Worm (Caenorhabditis elegans) whole organism, L4 larva: ENCODE data around the gene sng-1.

Source experiments
- F44E2.7 ChIP-seq: fragments of 200-800 bp; sonication (Bioruptor generic); IDR thresholded peaks from 2 replicates; pipeline ENCODE4 v2.1.2; 2022; ENCODE audit warnings: missing genetic modification characterization, missing compliant biosample characterization
- T20F7.1 ChIP-seq: fragments of 200-800 bp; sonication (Bioruptor generic); optimal IDR thresholded peaks from 2 replicates; lab custom pipeline; 2018; ENCODE audit warnings: mild to moderate bottlenecking, missing genetic modification characterization, missing compliant biosample characterization
- Y105C5A.15 ChIP-seq: fragments of 200-800 bp; sonication (Bioruptor generic); IDR thresholded peaks from 2 replicates; pipeline ENCODE4 v1.3.6; 2022; ENCODE audit warnings: missing genetic modification characterization, missing compliant biosample characterization
- Y5F2A.4 ChIP-seq: fragments of 200-800 bp; sonication (Bioruptor generic); optimal IDR thresholded peaks from 2 replicates; lab custom pipeline; 2018; ENCODE audit warnings: mild to moderate bottlenecking, missing genetic modification characterization, missing compliant biosample characterization
- aly-2 ChIP-seq: sonication (generic microtip); optimal IDR thresholded peaks from 2 replicates; lab custom pipeline; 2018; ENCODE audit warnings: missing biosample characterization, missing genetic modification characterization
- ceh-32 ChIP-seq: sonication (generic microtip); optimal IDR thresholded peaks from 2 replicates; lab custom pipeline; 2016; ENCODE audit warnings: mild to moderate bottlenecking, missing genetic modification characterization, missing compliant biosample characterization; ENCODE audit not compliant: poor library complexity
- ceh-44 ChIP-seq: fragments of 200-800 bp; sonication (Bioruptor generic); IDR thresholded peaks from 2 replicates; pipeline ENCODE4 v1.3.6; 2022; ENCODE audit warnings: missing genetic modification reagents, missing genetic modification characterization, missing compliant biosample characterization
- ceh-62 ChIP-seq: sonication (generic microtip); optimal IDR thresholded peaks from 2 replicates; lab custom pipeline; 2017; ENCODE audit warnings: missing biosample characterization, missing genetic modification characterization
- ceh-82 ChIP-seq: sonication (generic microtip); optimal IDR thresholded peaks from 2 replicates; lab custom pipeline; 2017; ENCODE audit warnings: missing biosample characterization, missing genetic modification characterization
- cey-2 ChIP-seq: sonication (generic microtip); optimal IDR thresholded peaks from 3 replicates; lab custom pipeline; 2017; ENCODE audit warnings: missing genetic modification characterization, mild to moderate bottlenecking, missing compliant biosample characterization, antibody characterized with exemption, borderline replicate concordance; ENCODE audit not compliant: insufficient read depth
- daf-16 ChIP-seq, 3 experiments: sonication (generic microtip); optimal IDR thresholded peaks; 2 replicates each; lab custom pipeline; 2016 to 2017; ENCODE audit warnings: missing genetic modification characterization in 3 of 3, missing genetic modification reagents in 3 of 3, mild to moderate bottlenecking in 2 of 3, missing compliant biosample characterization in 2 of 3, missing biosample characterization in 1 of 3, moderate library complexity in 1 of 3
- daf-19 ChIP-seq: fragments of 200-800 bp; sonication (Bioruptor generic); conservative IDR thresholded peaks from 2 replicates; pipeline ENCODE4 v1.3.6; 2022; ENCODE audit warnings: missing genetic modification characterization, missing compliant biosample characterization
- daf-8 ChIP-seq: fragments of 200-800 bp; sonication (Bioruptor generic); IDR thresholded peaks from 2 replicates; pipeline ENCODE4 v1.3.6; 2022; ENCODE audit warnings: missing genetic modification characterization, missing compliant biosample characterization
- dmd-6 ChIP-seq: fragments of 200-800 bp; sonication (Bioruptor generic); IDR thresholded peaks from 2 replicates; pipeline ENCODE4 v1.3.6; 2022; ENCODE audit warnings: missing genetic modification reagents, missing genetic modification characterization, missing compliant biosample characterization
- dve-1 ChIP-seq: sonication (generic microtip); optimal IDR thresholded peaks from 2 replicates; lab custom pipeline; 2017; ENCODE audit warnings: antibody characterized with exemption, mild to moderate bottlenecking, missing genetic modification characterization, missing compliant biosample characterization; ENCODE audit not compliant: insufficient read depth
- hlh-11 ChIP-seq: fragments of 200-800 bp; sonication (Bioruptor generic); optimal IDR thresholded peaks from 2 replicates; lab custom pipeline; 2018; ENCODE audit warnings: mild to moderate bottlenecking, missing genetic modification characterization, missing compliant biosample characterization
- hmg-1.1 ChIP-seq: fragments of 200-800 bp; sonication (Bioruptor generic); IDR thresholded peaks from 2 replicates; pipeline ENCODE4 v1.3.6; 2022; ENCODE audit warnings: missing genetic modification reagents, missing genetic modification characterization, missing compliant biosample characterization
- jun-1 ChIP-seq: fragments of 150-350 bp; optimal IDR thresholded peaks from 2 replicates; lab custom pipeline; 2014; ENCODE audit warnings: missing biosample characterization, missing genetic modification reagents, missing genetic modification characterization
- lin-15B ChIP-seq: fragments of 150-350 bp; sonication (generic microtip); optimal IDR thresholded peaks from 3 replicates; lab custom pipeline; 2014; ENCODE audit warnings: missing biosample characterization, missing genetic modification characterization
- lin-38 ChIP-seq: fragments of 200-800 bp; sonication (Bioruptor generic); IDR thresholded peaks from 2 replicates; pipeline ENCODE4 v1.3.6; 2022; ENCODE audit warnings: missing genetic modification reagents, missing genetic modification characterization, missing compliant biosample characterization
- lsy-2 ChIP-seq, 2 experiments: fragments of 150-350 bp in 1 of 2; sonication (generic microtip) in 1 of 2; optimal IDR thresholded peaks; 2 replicates each; lab custom pipeline; 2014 to 2017; ENCODE audit warnings: missing biosample characterization in 2 of 2, missing genetic modification characterization in 2 of 2
- madf-5 ChIP-seq, 2 experiments: fragments of 200-800 bp; sonication (Bioruptor generic); IDR thresholded peaks; 2 replicates each; pipeline ENCODE4 v1.3.6; 2022; ENCODE audit warnings: missing compliant biosample characterization in 2 of 2, missing genetic modification characterization in 2 of 2
- mxl-2 ChIP-seq: fragments of 200-800 bp; sonication (Bioruptor generic); conservative IDR thresholded peaks from 2 replicates; pipeline ENCODE4 v1.3.6; 2022; ENCODE audit warnings: missing genetic modification reagents, missing genetic modification characterization, missing compliant biosample characterization
- nhr-10 ChIP-seq: fragments of 150-350 bp; optimal IDR thresholded peaks from 2 replicates; lab custom pipeline; 2014; ENCODE audit warnings: missing biosample characterization, missing genetic modification characterization
- nhr-102 ChIP-seq: sonication (generic microtip); optimal IDR thresholded peaks from 2 replicates; lab custom pipeline; 2016; ENCODE audit warnings: mild to moderate bottlenecking, missing genetic modification characterization, moderate library complexity, missing compliant biosample characterization
- nhr-11 ChIP-seq: fragments of 150-350 bp; optimal IDR thresholded peaks from 2 replicates; lab custom pipeline; 2014; ENCODE audit warnings: missing biosample characterization, missing genetic modification characterization
- nhr-28 ChIP-seq: fragments of 150-350 bp; optimal IDR thresholded peaks from 2 replicates; lab custom pipeline; 2014; ENCODE audit warnings: missing biosample characterization, missing genetic modification characterization
- nhr-42 ChIP-seq: fragments of 200-800 bp; sonication (Bioruptor generic); IDR thresholded peaks from 2 replicates; pipeline ENCODE4 v1.3.6; 2022; ENCODE audit warnings: missing genetic modification characterization, missing compliant biosample characterization
- nhr-6 ChIP-seq: fragments of 150-350 bp; optimal IDR thresholded peaks from 2 replicates; lab custom pipeline; 2014; ENCODE audit warnings: missing biosample characterization, missing genetic modification characterization
- php-3 ChIP-seq: fragments of 200-800 bp; sonication (Bioruptor generic); IDR thresholded peaks from 2 replicates; pipeline ENCODE4 v1.3.6; 2022; ENCODE audit warnings: missing genetic modification reagents, missing genetic modification characterization, missing compliant biosample characterization
- pqm-1 ChIP-seq: sonication (generic microtip); optimal IDR thresholded peaks from 2 replicates; lab custom pipeline; 2017; ENCODE audit warnings: missing biosample characterization, missing genetic modification characterization
- set-16 ChIP-seq: fragments of 200-800 bp; sonication (Bioruptor generic); IDR thresholded peaks from 2 replicates; pipeline ENCODE4 v1.3.6; 2022; ENCODE audit warnings: missing genetic modification reagents, missing genetic modification characterization, missing compliant biosample characterization
- snpc-1.2 ChIP-seq: fragments of 200-800 bp; sonication (Bioruptor generic); IDR thresholded peaks from 2 replicates; pipeline ENCODE4 v1.3.6; 2022; ENCODE audit warnings: missing genetic modification reagents, missing genetic modification characterization, missing compliant biosample characterization
- tra-1 ChIP-seq: fragments of 200-800 bp; sonication (Bioruptor generic); IDR thresholded peaks from 2 replicates; pipeline ENCODE4 v1.3.6; 2022; ENCODE audit warnings: missing genetic modification reagents, missing genetic modification characterization, missing compliant biosample characterization
- unc-39 ChIP-seq: sonication (generic microtip); optimal IDR thresholded peaks from 2 replicates; lab custom pipeline; 2017; ENCODE audit warnings: missing biosample characterization, missing genetic modification characterization
- unc-62 ChIP-seq, 3 experiments: fragments of 150-350 bp in 1 of 3; sonication (generic microtip); optimal IDR thresholded peaks in 2 of 3; peaks in 1 of 3; 1 replicate in 1 of 3; 2 replicates in 2 of 3; lab custom pipeline; 2014 to 2017; ENCODE audit warnings: missing biosample characterization in 3 of 3, missing genetic modification characterization in 3 of 3, missing genetic modification reagents in 3 of 3, missing genotype in 1 of 3
- zfp-3 ChIP-seq: fragments of 200-800 bp; sonication (Bioruptor generic); conservative IDR thresholded peaks from 2 replicates; pipeline ENCODE4 v1.3.6; 2022; ENCODE audit warnings: missing genetic modification reagents, missing genetic modification characterization, missing compliant biosample characterization
- zip-11 ChIP-seq: fragments of 200-800 bp; sonication (Bioruptor generic); IDR thresholded peaks from 2 replicates; pipeline ENCODE4 v1.3.6; 2022; ENCODE audit warnings: missing genetic modification characterization, missing compliant biosample characterization
- ztf-11 ChIP-seq: fragments of 150-350 bp; optimal IDR thresholded peaks from 2 replicates; lab custom pipeline; 2014; ENCODE audit warnings: missing biosample characterization, missing genetic modification characterization

Gene sng-1

ce11 chrX:7298652-7299051 lies 28.7 kb upstream of the sng-1 start, which contains the start of gene K03A1.4:
Gene K03A1.4 (minus strand): TSS chrX:7298752.
- TF ChIP-seq ceh-82 (tag; lab: Kevin White, UChicago) = no peak
- no peak for TF ChIP-seq ceh-62
- TF ChIP-seq Y5F2A.4 (GFP tag; lab: Kevin White, UChicago) = no peak
- TF ChIP-seq set-16 (GFP tag; lab: Robert Waterston, UW) = no peak
- TF ChIP-seq unc-62 (GFP tag; optimal IDR thresholded peaks at IDR 0.05 in 1 of 2; lab: Kevin White, UChicago) = peak in 1 of 2 experiments; percentile 53
- no peak for TF ChIP-seq unc-62 (tag; optimal IDR thresholded peaks at IDR 0.05; lab: Kevin White, UChicago)

ce11 chrX:7303115-7303514 lies 24.3 kb upstream of the sng-1 start:
- TF ChIP-seq Y105C5A.15 (GFP tag; lab: Robert Waterston, UW) (no peak), aly-2 (tag; lab: Kevin White, UChicago) (no peak), snpc-1.2 (GFP tag; lab: Robert Waterston, UW) (no peak), daf-8 (GFP tag; lab: Robert Waterston, UW) (no peak), pqm-1 (tag; lab: Kevin White, UChicago) (peak; percentile 48), lin-15B (tag; lab: Kevin White, UChicago) (no peak), ceh-32 (tag; lab: Kevin White, UChicago) (no peak), php-3 (GFP tag; lab: Robert Waterston, UW) (peak; percentile 47; the same call in 1 of the 2 replicates), daf-16 (GFP tag; optimal IDR thresholded peaks at IDR 0.05; lab: Kevin White, UChicago) (no peak), daf-16 (tag; optimal IDR thresholded peaks at IDR 0.05; lab: Kevin White, UChicago) (peak; percentile 46), T20F7.1 (GFP tag; lab: Kevin White, UChicago) (no peak), nhr-28 (tag; lab: Kevin White, UChicago) (no peak), tra-1 (GFP tag; lab: Robert Waterston, UW) (0 out of 2 replicates have a peak, but pooled peaks have one; percentile 7), nhr-102 (no peak), dve-1 (tag; lab: Kevin White, UChicago) (peak; percentile 65), unc-62 (GFP tag; optimal IDR thresholded peaks at IDR 0.05 in 1 of 2; lab: Kevin White, UChicago) (peak in 1 of 2 experiments; percentile 3), unc-62 (tag; optimal IDR thresholded peaks at IDR 0.05; lab: Kevin White, UChicago) (no peak), nhr-42 (no peak), dmd-6 (GFP tag; lab: Robert Waterston, UW) (peak; percentile 54; the same call in 1 of the 2 replicates), cey-2 (tag; lab: Kevin White, UChicago) (no peak), lin-38 (GFP tag; lab: Robert Waterston, UW) (no peak), hlh-11 (peak; percentile 34), F44E2.7 (GFP tag; lab: Robert Waterston, UW) (no peak), lsy-2 (tag; optimal IDR thresholded peaks at IDR 0.05; lab: Kevin White, UChicago) (no peak), nhr-6 (no peak), hmg-1.1 (GFP tag; lab: Robert Waterston, UW) (no peak), nhr-11 (tag; lab: Kevin White, UChicago) (no peak), jun-1 (no peak), nhr-10 (no peak), ceh-44 (GFP tag; lab: Robert Waterston, UW) (no peak), daf-19 (GFP tag; lab: Robert Waterston, UW) (no peak), unc-39 (no peak), madf-5 (GFP tag; IDR thresholded peaks at IDR 0.05; lab: Robert Waterston, UW) (no peak), zfp-3 (no peak), zip-11 (no peak), ztf-11 (tag; lab: Kevin White, UChicago) (no peak), mxl-2 (GFP tag; lab: Robert Waterston, UW) (no peak)
